Fruit fly (Drosophila melanogaster): Measurements from ENCODE around the gene nab.

The nab gene

dm6 chr3L:4169957-4170651, 9.4 kb upstream of the nab start, which contains the start of gene Ero1L (continued):
- peak; percentile 40 for TF ChIP-seq BEAF-32 (GFP tag; optimal IDR thresholded peaks at IDR 0.05)
- TF ChIP-seq prd (optimal IDR thresholded peaks at IDR 0.05): no peak
- no peak for TF ChIP-seq prd (GFP tag; IDR thresholded peaks at IDR 0.05)
- TF ChIP-seq otp (GFP tag; IDR thresholded peaks at IDR 0.05): peak; percentile 30; the same call in 1 of the 3 replicates
- no peak for TF ChIP-seq Trl (optimal IDR thresholded peaks at IDR 0.05)
- no peak for TF ChIP-seq Trl (GFP tag; optimal IDR thresholded peaks at IDR 0.05)
- no peak for TF ChIP-seq Ada2b (GFP tag; IDR thresholded peaks at IDR 0.05)
- peak; percentile 69 for TF ChIP-seq CoRest (tag; optimal IDR thresholded peaks at IDR 0.05)
- no peak; the same call in 1 of the 2 replicates for TF ChIP-seq CG17328 (GFP tag; IDR thresholded peaks at IDR 0.05)
- peak; percentile 41 for TF ChIP-seq Sin3A (optimal IDR thresholded peaks at IDR 0.05)
- TF ChIP-seq Ravus (GFP tag; IDR thresholded peaks at IDR 0.05): no peak
- TF ChIP-seq CG3281 (GFP tag; optimal IDR thresholded peaks at IDR 0.05): peak; percentile 5
- TF ChIP-seq sqz (GFP tag; optimal IDR thresholded peaks at IDR 0.05): no peak
- TF ChIP-seq nmo (GFP tag; optimal IDR thresholded peaks at IDR 0.05): peak; percentile 53
- TF ChIP-seq CG18011 (GFP tag; optimal IDR thresholded peaks at IDR 0.05): no peak

- TF ChIP-seq cad (GFP tag; optimal IDR thresholded peaks at IDR 0.05) (peak; percentile 93), Trl (optimal IDR thresholded peaks at IDR 0.05) (peak in 1 of 2 experiments; percentile 41), Trl (GFP tag; optimal IDR thresholded peaks at IDR 0.05) (no peak), ci (GFP tag; IDR thresholded peaks at IDR 0.05) (0 out of 3 replicates have a peak, but pooled peaks have one; percentile 16), Blimp-1 (GFP tag; optimal IDR thresholded peaks at IDR 0.05) (peak; percentile 32), Med (GFP tag) (peak; percentile 43), tll (GFP tag; optimal IDR thresholded peaks at IDR 0.05) (peak in 1 of 2 experiments; percentile 40), CG15479 (GFP tag; optimal IDR thresholded peaks at IDR 0.05) (peak; percentile 57), schlank (tag; optimal IDR thresholded peaks at IDR 0.05) (no peak), CG6791 (GFP tag; IDR thresholded peaks at IDR 0.05; ENCODE audit: partially characterized antibody) (no peak), ken (GFP tag; IDR thresholded peaks at IDR 0.05) (0 out of 3 replicates have a peak, but pooled peaks have one; percentile 35), Ssrp (tag; optimal IDR thresholded peaks at IDR 0.05) (no peak)
These were observed 6.7 kb upstream of the nab start, which contains the start of gene mas for dm6 chr3L:4167353-4167842. Gene mas, minus strand, starts transcription at chr3L:4167464.

- TF ChIP-seq CG12155 (GFP tag; optimal IDR thresholded peaks at IDR 0.05) (peak; percentile 30), z (GFP tag; IDR thresholded peaks at IDR 0.05) (peak; percentile 60; the same call in 1 of the 3 replicates), Nf-YC (tag; optimal IDR thresholded peaks at IDR 0.05) (peak; percentile 88), Nf-YB (GFP tag; optimal IDR thresholded peaks at IDR 0.05) (peak; percentile 93), phol (tag; optimal IDR thresholded peaks at IDR 0.05) (no peak), pros (GFP tag; optimal IDR thresholded peaks at IDR 0.05) (peak; percentile 94), CG10565 (GFP tag; optimal IDR thresholded peaks at IDR 0.05) (no peak), CG1529 (GFP tag; optimal IDR thresholded peaks at IDR 0.05) (no peak), sens (GFP tag) (peak; percentile 66), zf30C (GFP tag; optimal IDR thresholded peaks at IDR 0.05) (peak; percentile 25), sqz (GFP tag; optimal IDR thresholded peaks at IDR 0.05) (peak; percentile 48), CG18764 (GFP tag; optimal IDR thresholded peaks at IDR 0.05) (no peak)
These were observed 1.5 kb downstream of the nab start for dm6 chr3L:4159264-4159663.

Measured in whole organism, embryonic.